Fruit fly (Drosophila melanogaster): ENCODE data around the gene Mettl3.

DNA sequence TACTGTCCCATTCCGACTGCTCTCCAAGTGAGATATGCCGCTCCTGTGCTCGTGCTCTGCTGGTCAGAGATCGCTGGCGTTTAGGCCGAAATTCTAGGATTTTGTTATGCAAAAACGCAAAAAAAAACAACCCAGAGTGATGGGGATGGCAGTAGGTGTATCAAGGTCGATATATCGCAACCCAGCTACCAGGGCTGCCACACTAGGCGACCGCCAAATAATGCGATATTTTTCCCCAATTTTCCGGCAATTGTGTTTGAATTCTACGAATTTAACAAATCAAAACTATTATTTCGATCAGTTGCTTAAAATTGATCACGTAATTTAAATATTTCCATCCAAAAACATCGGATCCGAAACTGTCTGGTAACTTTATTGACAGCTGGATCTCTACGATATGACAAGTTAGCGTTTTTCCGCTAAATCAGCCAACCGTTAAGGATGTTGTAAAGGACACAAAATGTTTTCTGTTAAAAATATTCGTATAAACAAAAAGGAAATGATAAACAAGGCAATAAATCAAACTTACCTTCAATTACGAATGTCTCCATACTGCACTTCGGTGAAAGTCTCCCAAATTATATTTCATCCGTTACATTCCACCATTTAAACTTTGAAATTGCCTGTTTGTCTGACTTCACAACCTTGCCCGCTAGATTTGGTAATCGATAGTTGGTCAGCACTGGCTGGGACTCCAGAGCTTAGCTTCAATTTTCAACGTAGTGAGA, 5.7 kb downstream of the Mettl3 start, which contains the start of gene spas:
- peak; percentile 44; the same call in 1 of the 2 replicates for TF ChIP-seq Taf1 (GFP tag; IDR thresholded peaks at IDR 0.05)
- peak; percentile 67 for TF ChIP-seq CG15696 (tag; optimal IDR thresholded peaks at IDR 0.05)
- TF ChIP-seq CG12155 (GFP tag; optimal IDR thresholded peaks at IDR 0.05) = peak; percentile 75
- no peak for TF ChIP-seq jing (GFP tag; optimal IDR thresholded peaks at IDR 0.05)
- peak; percentile 53; the same call in 1 of the 3 replicates for TF ChIP-seq ase (GFP tag; IDR thresholded peaks at IDR 0.05)
- TF ChIP-seq Bteb2 (GFP tag; optimal IDR thresholded peaks at IDR 0.05) = peak; percentile 20
- TF ChIP-seq ATbp (GFP tag; optimal IDR thresholded peaks at IDR 0.05) = no peak
- peak; percentile 98 for TF ChIP-seq CG16813 (GFP tag; IDR thresholded peaks at IDR 0.05; ENCODE audit: partially characterized antibody)
- TF ChIP-seq tll (GFP tag; optimal IDR thresholded peaks at IDR 0.05) = peak; percentile 40 to 92

Data from whole organism, embryonic.